Fruit fly (Drosophila melanogaster) whole organism, embryonic: Measurements from ENCODE around the gene Pdcd4.
A peak's percentile ranks its signal among the peaks of the same experiment; 100 is the strongest.

Experiments used
- Adf1 ChIP-seq: fragments of 200-800 bp; sonication (Bioruptor generic); IDR thresholded peaks from 2 replicates; pipeline ENCODE4 v1.3.6; 2022; ENCODE audit warnings: missing biosample characterization, missing genetic modification characterization
- Aef1 ChIP-seq: fragments of 200-800 bp; sonication (Bioruptor generic); IDR thresholded peaks from 3 replicates; pipeline ENCODE4 v1.3.6; 2022; ENCODE audit warnings: missing biosample characterization, missing genetic modification characterization
- Blimp-1 ChIP-seq: fragments of 200-800 bp; sonication (Bioruptor generic); optimal IDR thresholded peaks from 3 replicates; lab custom pipeline; 2018; ENCODE audit warnings: missing biosample characterization, missing genetic modification characterization, mild to moderate bottlenecking, moderate library complexity, missing genetic modification reagents
- CG10209 ChIP-seq: fragments of 200-800 bp; sonication (Bioruptor generic); optimal IDR thresholded peaks from 3 replicates; lab custom pipeline; 2017; ENCODE audit warnings: missing biosample characterization, mild to moderate bottlenecking, missing genetic modification characterization, missing genetic modification reagents
- CG10274 ChIP-seq: fragments of 200-800 bp; sonication (Bioruptor generic); optimal IDR thresholded peaks from 3 replicates; lab custom pipeline; 2017; ENCODE audit warnings: missing biosample characterization, mild to moderate bottlenecking, missing genetic modification characterization
- CG10431 ChIP-seq: fragments of 200-800 bp; sonication (Bioruptor generic); optimal IDR thresholded peaks from 3 replicates; lab custom pipeline; 2018; ENCODE audit warnings: missing biosample characterization, mild to moderate bottlenecking, missing genetic modification characterization
- CG10979 ChIP-seq: fragments of 200-800 bp; sonication (Bioruptor generic); optimal IDR thresholded peaks from 2 replicates; lab custom pipeline; 2018; ENCODE audit warnings: missing biosample characterization, mild to moderate bottlenecking, missing genetic modification characterization, moderate library complexity
- CG11456 ChIP-seq: fragments of 200-800 bp; sonication (Bioruptor generic); IDR thresholded peaks from 3 replicates; pipeline ENCODE4 v1.3.6; 2022; ENCODE audit warnings: missing biosample characterization, missing genetic modification characterization
- CG11696 ChIP-seq: fragments of 200-800 bp; sonication (Bioruptor generic); IDR thresholded peaks from 2 replicates; pipeline ENCODE4 v1.3.6; 2022; ENCODE audit warnings: missing biosample characterization, missing genetic modification characterization
- CG12299 ChIP-seq: fragments of 200-800 bp; sonication (Bioruptor generic); optimal IDR thresholded peaks from 2 replicates; lab custom pipeline; 2018; ENCODE audit warnings: missing biosample characterization, mild to moderate bottlenecking, missing genetic modification characterization
- CG12942 ChIP-seq: fragments of 200-800 bp; sonication (Bioruptor generic); optimal IDR thresholded peaks from 3 replicates; lab custom pipeline; 2016; ENCODE audit warnings: missing biosample characterization, missing genetic modification characterization
- CG13624 ChIP-seq: fragments of 200-800 bp; sonication (Bioruptor generic); optimal IDR thresholded peaks from 2 replicates; lab custom pipeline; 2016; ENCODE audit warnings: missing biosample characterization, missing genetic modification characterization
- CG14710 ChIP-seq: fragments of 200-800 bp; sonication (Bioruptor generic); optimal IDR thresholded peaks from 3 replicates; lab custom pipeline; 2019; ENCODE audit warnings: missing biosample characterization, mild to moderate bottlenecking, missing genetic modification characterization, moderate library complexity
- CG14965 ChIP-seq: fragments of 200-800 bp; sonication (Bioruptor generic); optimal IDR thresholded peaks from 2 replicates; lab custom pipeline; 2016; ENCODE audit warnings: missing biosample characterization, missing genetic modification characterization, borderline replicate concordance
- CG15696 ChIP-seq: fragments of 200-800 bp; sonication (Bioruptor generic); optimal IDR thresholded peaks from 2 replicates; lab custom pipeline; 2019; ENCODE audit warnings: missing biosample characterization, mild to moderate bottlenecking, missing genetic modification characterization, moderate library complexity
- CG17186 ChIP-seq: fragments of 200-800 bp; sonication (Bioruptor generic); optimal IDR thresholded peaks from 3 replicates; lab custom pipeline; 2017; ENCODE audit warnings: missing biosample characterization, missing genetic modification reagents, missing genetic modification characterization
- CG2199 ChIP-seq: fragments of 200-800 bp; sonication (Bioruptor generic); IDR thresholded peaks from 3 replicates; pipeline ENCODE4 v1.3.6; 2022; ENCODE audit warnings: missing biosample characterization, missing genetic modification characterization
- CG2678 ChIP-seq: fragments of 200-800 bp; sonication (Bioruptor generic); optimal IDR thresholded peaks from 3 replicates; lab custom pipeline; 2019; ENCODE audit warnings: missing biosample characterization, mild to moderate bottlenecking, missing genetic modification characterization, moderate library complexity
- CG2712 ChIP-seq: fragments of 200-800 bp; optimal IDR thresholded peaks from 3 replicates; lab custom pipeline; 2019; ENCODE audit warnings: missing biosample characterization, mild to moderate bottlenecking, missing genetic modification characterization, moderate library complexity
- CG3065 ChIP-seq: fragments of 200-800 bp; sonication (Bioruptor generic); optimal IDR thresholded peaks from 2 replicates; lab custom pipeline; 2016; ENCODE audit warnings: missing biosample characterization, missing genetic modification characterization
- CG33557 ChIP-seq: fragments of 200-800 bp; sonication (Bioruptor generic); optimal IDR thresholded peaks from 2 replicates; lab custom pipeline; 2019; ENCODE audit warnings: missing biosample characterization, mild to moderate bottlenecking, missing genetic modification characterization, moderate library complexity
- CG42726 ChIP-seq: fragments of 200-800 bp; sonication (Bioruptor generic); IDR thresholded peaks from 2 replicates; pipeline ENCODE4 v1.3.6; 2022; ENCODE audit warnings: missing biosample characterization, missing genetic modification characterization; ENCODE audit not compliant: partially characterized antibody
- CG6791 ChIP-seq: fragments of 200-800 bp; sonication (Bioruptor generic); IDR thresholded peaks from 3 replicates; pipeline ENCODE4 v1.3.6; 2022; ENCODE audit warnings: missing biosample characterization, missing genetic modification characterization; ENCODE audit not compliant: partially characterized antibody
- CG6813 ChIP-seq: fragments of 200-800 bp; sonication (Bioruptor generic); optimal IDR thresholded peaks from 2 replicates; lab custom pipeline; 2017; ENCODE audit warnings: missing biosample characterization, missing genetic modification characterization, mild to moderate bottlenecking, moderate library complexity, missing genetic modification reagents
- CG7271 ChIP-seq: fragments of 200-800 bp; sonication (Bioruptor generic); optimal IDR thresholded peaks from 2 replicates; lab custom pipeline; 2018; ENCODE audit warnings: missing biosample characterization, mild to moderate bottlenecking, missing genetic modification characterization, moderate library complexity
- CG9817 ChIP-seq: fragments of 200-800 bp; sonication (Bioruptor generic); optimal IDR thresholded peaks from 2 replicates; lab custom pipeline; 2018; ENCODE audit warnings: missing biosample characterization, mild to moderate bottlenecking, missing genetic modification characterization, moderate library complexity
- D ChIP-seq, 2 experiments: fragments of 200-800 bp in 1 of 2; fragments of >200 bp in 1 of 2; sonication (Bioruptor generic) in 1 of 2; optimal IDR thresholded peaks; 2 replicates in 1 of 2; 3 replicates in 1 of 2; lab custom pipeline; 2017; ENCODE audit warnings: mild to moderate bottlenecking in 1 of 2, missing biosample characterization in 1 of 2, missing genetic modification characterization in 1 of 2, missing genetic modification reagents in 1 of 2
- D19B ChIP-seq: fragments of 200-800 bp; sonication (Bioruptor generic); optimal IDR thresholded peaks from 2 replicates; lab custom pipeline; 2017; ENCODE audit warnings: missing biosample characterization, mild to moderate bottlenecking, missing genetic modification characterization
- Dip2 ChIP-seq: fragments of 200-800 bp; sonication (Bioruptor generic); IDR thresholded peaks from 2 replicates; pipeline ENCODE4 v1.3.6; 2022; ENCODE audit warnings: missing biosample characterization, missing genetic modification characterization
- Ets97D ChIP-seq: fragments of 200-800 bp; sonication (Bioruptor generic); optimal IDR thresholded peaks from 3 replicates; lab custom pipeline; 2016; ENCODE audit warnings: missing biosample characterization, missing genetic modification characterization
- Fer1 ChIP-seq: fragments of 200-800 bp; sonication (Bioruptor generic); optimal IDR thresholded peaks from 2 replicates; lab custom pipeline; 2017; ENCODE audit warnings: missing biosample characterization, mild to moderate bottlenecking, missing genetic modification characterization
- Hr39 ChIP-seq: fragments of >200 bp; optimal IDR thresholded peaks from 2 replicates; lab custom pipeline; 2017
- Hr51 ChIP-seq, 2 experiments: fragments of 200-800 bp; sonication (Bioruptor generic); optimal IDR thresholded peaks; 2 replicates in 1 of 2; 3 replicates in 1 of 2; lab custom pipeline; 2016 to 2018; ENCODE audit warnings: missing biosample characterization in 2 of 2, missing genetic modification characterization in 2 of 2, mild to moderate bottlenecking in 1 of 2, moderate library complexity in 1 of 2
- Nf-YC ChIP-seq: fragments of 200-800 bp; optimal IDR thresholded peaks from 3 replicates; lab custom pipeline; 2019; ENCODE audit warnings: missing biosample characterization, mild to moderate bottlenecking, missing genetic modification characterization, moderate library complexity
- Oaz ChIP-seq: fragments of 200-800 bp; sonication (Bioruptor generic); IDR thresholded peaks from 2 replicates; pipeline ENCODE4 v1.3.6; 2022; ENCODE audit warnings: missing biosample characterization, missing genetic modification characterization
- PHDP ChIP-seq: fragments of 200-800 bp; sonication (Bioruptor generic); optimal IDR thresholded peaks from 3 replicates; lab custom pipeline; 2018; ENCODE audit warnings: missing biosample characterization, mild to moderate bottlenecking, missing genetic modification characterization, moderate library complexity
- Ptx1 ChIP-seq: fragments of 200-800 bp; sonication (Bioruptor generic); IDR thresholded peaks from 2 replicates; pipeline ENCODE4 v1.3.6; 2022; ENCODE audit warnings: missing biosample characterization, missing genetic modification characterization
- cato ChIP-seq: fragments of 200-800 bp; sonication (Bioruptor generic); optimal IDR thresholded peaks from 2 replicates; lab custom pipeline; 2016; ENCODE audit warnings: missing biosample characterization, missing genetic modification characterization, borderline replicate concordance
- chif ChIP-seq, 2 experiments: fragments of 200-800 bp; sonication (Bioruptor generic); optimal IDR thresholded peaks; 3 replicates each; lab custom pipeline; 2016; ENCODE audit warnings: missing biosample characterization in 2 of 2, missing genetic modification characterization in 2 of 2
- chinmo ChIP-seq: fragments of 200-800 bp; sonication (Bioruptor generic); IDR thresholded peaks from 4 replicates; pipeline ENCODE4 v1.3.6; 2022; ENCODE audit warnings: missing biosample characterization, missing genetic modification characterization; ENCODE audit not compliant: partially characterized antibody
- crp ChIP-seq, 2 experiments: fragments of 200-800 bp; sonication (Bioruptor generic); optimal IDR thresholded peaks; 2 replicates in 1 of 2; 3 replicates in 1 of 2; lab custom pipeline; 2017; ENCODE audit warnings: missing biosample characterization in 2 of 2, missing genetic modification characterization in 2 of 2, mild to moderate bottlenecking in 1 of 2, moderate library complexity in 1 of 2
- gsb ChIP-seq: fragments of 200-800 bp; sonication (Bioruptor generic); IDR thresholded peaks from 2 replicates; pipeline ENCODE4 v1.3.6; 2022; ENCODE audit warnings: missing biosample characterization, missing genetic modification characterization
- pb ChIP-seq: fragments of 200-800 bp; sonication (Bioruptor generic); optimal IDR thresholded peaks from 3 replicates; lab custom pipeline; 2016; ENCODE audit warnings: missing biosample characterization, missing genetic modification characterization
- pnt ChIP-seq: fragments of 200-800 bp; sonication (Bioruptor generic); optimal IDR thresholded peaks from 3 replicates; lab custom pipeline; 2016; ENCODE audit warnings: missing biosample characterization, missing genetic modification characterization
- tgo ChIP-seq: fragments of 200-800 bp; sonication (Bioruptor generic); IDR thresholded peaks from 3 replicates; pipeline ENCODE4 v1.3.6; 2022; ENCODE audit warnings: missing biosample characterization, missing genetic modification characterization
- vfl ChIP-seq: fragments of 200-800 bp; sonication (Bioruptor generic); optimal IDR thresholded peaks from 2 replicates; lab custom pipeline; 2016; ENCODE audit warnings: missing biosample characterization, missing genetic modification characterization
- vvl ChIP-seq: fragments of 200-800 bp; sonication (Bioruptor generic); IDR thresholded peaks from 2 replicates; pipeline ENCODE4 v1.3.6; 2022; ENCODE audit warnings: missing biosample characterization, missing genetic modification characterization
- zfh2 ChIP-seq: fragments of 200-800 bp; sonication (Bioruptor generic); optimal IDR thresholded peaks from 2 replicates; lab custom pipeline; 2016; ENCODE audit warnings: missing biosample characterization, missing genetic modification characterization

Pdcd4 gene

dm6 chrX:13762372-13762883 is 7.2 kb upstream of the Pdcd4 start, which contains the start of gene rdgB (continued):
- TF ChIP-seq CG13624 (peak; percentile 21), CG7271 (no peak), D (optimal IDR thresholded peaks at IDR 0.05; lab: Kevin White, UChicago) (no peak), D (GFP tag; optimal IDR thresholded peaks at IDR 0.05; lab: Kevin White, UChicago) (peak; percentile 76), Hr39 (lab: Kevin White, UChicago) (no peak), Ptx1 (GFP tag; lab: Robert Waterston, UW) (peak; percentile 73), CG17186 (GFP tag; lab: Kevin White, UChicago) (no peak), CG11696 (GFP tag; lab: Robert Waterston, UW) (0 out of 2 replicates have a peak, but pooled peaks have one; percentile 9), CG10209 (GFP tag; lab: Kevin White, UChicago) (peak; percentile 87), gsb (GFP tag; lab: Robert Waterston, UW) (no peak), CG2712 (tag; lab: Kevin White, UChicago) (peak; percentile 85), CG10431 (peak; percentile 63), CG3065 (no peak), Fer1 (GFP tag; lab: Kevin White, UChicago) (peak; percentile 78), D19B (GFP tag; lab: Kevin White, UChicago) (peak; percentile 57), Blimp-1 (GFP tag; lab: Kevin White, UChicago) (peak; percentile 77), PHDP (tag; lab: Kevin White, UChicago) (peak; percentile 78), CG14710 (tag; lab: Kevin White, UChicago) (peak; percentile 70), CG6791 (GFP tag; lab: Robert Waterston, UW) (no peak), CG42726 (GFP tag; lab: Robert Waterston, UW) (no peak), Aef1 (GFP tag; lab: Robert Waterston, UW) (peak; percentile 67), CG6813 (GFP tag; lab: Kevin White, UChicago) (peak; percentile 50), Oaz (peak; percentile 45; the same call in 1 of the 2 replicates), Adf1 (GFP tag; lab: Robert Waterston, UW) (peak; percentile 40; the same call in 1 of the 2 replicates), CG14965 (GFP tag; lab: Kevin White, UChicago) (no peak), CG2678 (tag; lab: Kevin White, UChicago) (peak; percentile 89), tgo (GFP tag; lab: Robert Waterston, UW) (peak; percentile 71), CG11456 (GFP tag; lab: Robert Waterston, UW) (peak; percentile 80), Nf-YC (peak; percentile 75), zfh2 (GFP tag; lab: Kevin White, UChicago) (peak; percentile 58), pb (GFP tag; lab: Kevin White, UChicago) (no peak), vfl (GFP tag; lab: Kevin White, UChicago) (peak; percentile 32), CG10979 (peak; percentile 81), Dip2 (GFP tag; lab: Robert Waterston, UW) (no peak), chinmo (GFP tag; lab: Robert Waterston, UW) (peak; percentile 79; the same call in 3 of the 4 replicates), CG12299 (tag; lab: Kevin White, UChicago) (peak; percentile 60), CG10274 (peak; percentile 60), CG9817 (tag; lab: Kevin White, UChicago) (peak; percentile 70), pnt (peak; percentile 6), chif (GFP tag; optimal IDR thresholded peaks at IDR 0.05; lab: Kevin White, UChicago) (peak in 1 of 2 experiments; percentile 33), CG2199 (peak; percentile 67; the same call in 1 of the 3 replicates), Ets97D (no peak), crp (GFP tag; optimal IDR thresholded peaks at IDR 0.05; lab: Kevin White, UChicago) (peak in 1 of 2 experiments; percentile 37), CG33557 (GFP tag; lab: Kevin White, UChicago) (peak; percentile 43), CG15696 (tag; lab: Kevin White, UChicago) (peak; percentile 35), CG12942 (GFP tag; lab: Kevin White, UChicago) (peak; percentile 66), cato (GFP tag; lab: Kevin White, UChicago) (peak; percentile 20), vvl (peak; percentile 83; the same call in 1 of the 2 replicates), Hr51 (GFP tag; optimal IDR thresholded peaks at IDR 0.05; lab: Kevin White, UChicago) (peak; percentile 43 to 85)
